Worm (Caenorhabditis elegans): Measurements from ENCODE around the gene glr-6.

Gene glr-6

DNA sequence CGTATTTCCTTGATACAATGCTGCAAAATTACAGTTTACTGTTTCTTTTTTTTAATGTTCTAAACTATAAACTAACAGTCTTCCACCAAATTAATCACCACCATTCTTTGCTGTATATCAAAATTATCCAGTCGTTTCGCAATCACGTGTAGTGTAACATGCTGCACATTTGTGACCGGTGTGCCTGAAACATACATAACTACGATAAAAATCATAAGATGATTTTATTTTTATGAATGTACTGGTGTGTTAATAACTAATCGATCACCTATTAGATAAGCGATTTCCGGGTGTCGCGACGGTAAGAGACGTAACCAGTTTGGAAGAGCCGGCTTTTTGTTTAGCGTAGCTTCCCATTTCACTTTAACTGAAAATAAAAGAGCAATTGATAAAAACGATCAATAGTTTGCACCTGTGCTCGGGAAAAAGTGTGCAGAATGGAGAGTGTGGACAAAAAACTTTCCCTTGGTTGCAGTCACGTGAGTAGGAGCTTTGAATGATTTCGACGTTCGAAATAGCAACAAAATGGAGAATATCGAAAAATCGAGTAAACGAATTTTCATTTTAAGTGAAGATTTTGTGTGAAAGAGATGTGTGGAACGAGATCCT is 51.5 kb downstream of the glr-6 start, which contains the start of gene sgca-1 (continued):
- TF ChIP-seq hrde-1 (tag; optimal IDR thresholded peaks at IDR 0.05; ENCODE audit: borderline replicate concordance) = no peak
- TF ChIP-seq ceh-91 (GFP tag; IDR thresholded peaks at IDR 0.05) = no peak
- peak; percentile 10 for TF ChIP-seq atf-7 (tag; optimal IDR thresholded peaks at IDR 0.05)
- TF ChIP-seq ets-4 (GFP tag; optimal IDR thresholded peaks at IDR 0.05) = peak; percentile 74
- TF ChIP-seq nhr-90 (tag; optimal IDR thresholded peaks at IDR 0.05) = peak; percentile 36
- no peak for TF ChIP-seq ceh-27 (GFP tag; optimal IDR thresholded peaks at IDR 0.05)
- TF ChIP-seq ztf-18 (tag; optimal IDR thresholded peaks at IDR 0.05) = no peak
